Worm (Caenorhabditis elegans) whole organism, late embryonic: Measurements from ENCODE around the gene C07D8.5.

ENCODE experiments used
- ama-1 ChIP-seq: fragments of 150-350 bp; optimal IDR thresholded peaks from 2 replicates; lab custom pipeline; 2014
- ceh-2 ChIP-seq: sonication (generic microtip); optimal IDR thresholded peaks from 2 replicates; lab custom pipeline; 2016; ENCODE audit warnings: missing genotype, missing genetic modification characterization, missing compliant biosample characterization
- che-1 ChIP-seq: sonication (generic microtip); optimal IDR thresholded peaks from 2 replicates; lab custom pipeline; 2016; ENCODE audit warnings: mild to moderate bottlenecking, missing genetic modification characterization, missing compliant biosample characterization
- eyg-1 ChIP-seq: sonication (generic microtip); optimal IDR thresholded peaks from 2 replicates; lab custom pipeline; 2016; ENCODE audit warnings: missing genotype, missing genetic modification characterization, missing compliant biosample characterization
- gmeb-2 ChIP-seq: sonication (generic microtip); optimal IDR thresholded peaks from 2 replicates; lab custom pipeline; 2016; ENCODE audit warnings: missing genetic modification characterization, inconsistent platforms, missing compliant biosample characterization
- hlh-6 ChIP-seq: sonication (generic microtip); optimal IDR thresholded peaks from 2 replicates; lab custom pipeline; 2016; ENCODE audit warnings: missing genotype, missing genetic modification characterization, missing compliant biosample characterization
- lim-6 ChIP-seq: sonication (generic microtip); optimal IDR thresholded peaks from 2 replicates; lab custom pipeline; 2016; ENCODE audit warnings: missing genetic modification characterization, missing compliant biosample characterization
- odd-2 ChIP-seq: sonication (generic microtip); optimal IDR thresholded peaks from 2 replicates; lab custom pipeline; 2017; ENCODE audit warnings: antibody characterized with exemption, mild to moderate bottlenecking, missing genetic modification characterization, missing compliant biosample characterization
- pqm-1 ChIP-seq: sonication (generic microtip); optimal IDR thresholded peaks from 2 replicates; lab custom pipeline; 2016; ENCODE audit warnings: missing genetic modification characterization, missing compliant biosample characterization
- pros-1 ChIP-seq: fragments of 150-350 bp; optimal IDR thresholded peaks from 2 replicates; lab custom pipeline; 2014; ENCODE audit warnings: missing biosample characterization, missing genetic modification reagents, missing genetic modification characterization
- sox-4 ChIP-seq: sonication (generic microtip); optimal IDR thresholded peaks from 2 replicates; lab custom pipeline; 2017; ENCODE audit warnings: mild to moderate bottlenecking, missing genetic modification characterization, inconsistent platforms, missing compliant biosample characterization
- tbx-2 ChIP-seq: sonication (generic microtip); optimal IDR thresholded peaks from 2 replicates; lab custom pipeline; 2016; ENCODE audit warnings: missing genetic modification characterization, missing compliant biosample characterization
- zip-5 ChIP-seq: sonication (generic microtip); optimal IDR thresholded peaks from 2 replicates; lab custom pipeline; 2016; ENCODE audit warnings: missing genetic modification characterization, missing compliant biosample characterization

ce11 chrX:7305520-7306186, 38.2 kb upstream of the C07D8.5 start, which contains the start of gene sur-5:
- TF ChIP-seq che-1 (no peak), tbx-2 (no peak), ama-1 (lab: Kevin White, UChicago) (no peak), lim-6 (tag; lab: Kevin White, UChicago) (no peak), odd-2 (tag; lab: Kevin White, UChicago) (no peak), pros-1 (tag; lab: Kevin White, UChicago) (no peak), gmeb-2 (tag; lab: Kevin White, UChicago) (no peak), zip-5 (tag; lab: Kevin White, UChicago) (no peak), sox-4 (tag; lab: Kevin White, UChicago) (no peak), ceh-2 (no peak), pqm-1 (tag; lab: Kevin White, UChicago) (no peak), eyg-1 (tag; lab: Kevin White, UChicago) (no peak), hlh-6 (no peak)
